Worm (Caenorhabditis elegans) whole organism, L1 larva: ENCODE results near the gene C23G10.10.

ENCODE experiments used
- aly-2 ChIP-seq: fragments of 150-350 bp; optimal IDR thresholded peaks from 2 replicates; lab custom pipeline; 2014; ENCODE audit warnings: missing biosample characterization, missing genetic modification characterization
- egl-27 ChIP-seq, 2 experiments: fragments of 150-350 bp in 1 of 2; sonication (generic microtip); optimal IDR thresholded peaks; 3 replicates each; lab custom pipeline; 2017 to 2018; ENCODE audit warnings: missing biosample characterization in 2 of 2, missing genetic modification characterization in 2 of 2, missing genetic modification reagents in 2 of 2
- fkh-10 ChIP-seq: sonication (generic microtip); optimal IDR thresholded peaks from 2 replicates; lab custom pipeline; 2017; ENCODE audit warnings: missing biosample characterization, missing genetic modification reagents, missing genetic modification characterization
- nhr-77 ChIP-seq: fragments of 150-350 bp; optimal IDR thresholded peaks from 2 replicates; lab custom pipeline; 2014; ENCODE audit warnings: missing biosample characterization, missing genetic modification characterization

- no peak for TF ChIP-seq egl-27 (tag; optimal IDR thresholded peaks at IDR 0.05; lab: Kevin White, UChicago)
- peak; percentile 29 for TF ChIP-seq aly-2 (tag; lab: Kevin White, UChicago)
- no peak for TF ChIP-seq fkh-10 (GFP tag; lab: Kevin White, UChicago)
- TF ChIP-seq nhr-77 (tag; lab: Kevin White, UChicago) = peak; percentile 70
Observed at ce11 chrIII:6206161-6206853, 7.5 kb downstream of the C23G10.10 start, which contains the start of the genes sna-3 and rps-3.
